Worm (Caenorhabditis elegans): ENCODE results near the gene C31G12.3.

DNA sequence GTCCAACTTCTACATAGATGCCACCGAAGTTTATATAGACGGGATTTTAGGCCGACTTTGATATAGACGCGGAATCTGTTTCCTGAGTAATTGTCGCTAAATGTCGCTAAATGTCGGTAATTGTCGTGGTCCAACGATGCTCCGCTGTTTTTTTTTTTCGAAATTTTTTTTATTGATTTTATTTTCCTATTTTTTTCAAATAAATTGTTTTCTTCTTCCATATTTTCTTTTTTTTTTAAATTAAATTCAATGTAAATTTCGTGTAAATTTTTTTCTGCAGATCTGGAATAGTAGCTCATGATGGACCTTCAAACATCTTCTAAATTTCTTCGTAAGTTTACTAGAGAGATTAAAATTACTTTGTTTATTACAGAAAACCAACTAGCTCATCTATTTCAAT is at the start of gene C31G12.3:
- no peak for TF ChIP-seq hmbx-1 (tag; optimal IDR thresholded peaks at IDR 0.05)
- no peak for TF ChIP-seq tbx-11 (GFP tag; IDR thresholded peaks at IDR 0.05)
- no peak for TF ChIP-seq ets-7 (tag; optimal IDR thresholded peaks at IDR 0.05)
- no peak for TF ChIP-seq ama-1 (optimal IDR thresholded peaks at IDR 0.05)
- no peak for TF ChIP-seq pes-1 (GFP tag; IDR thresholded peaks at IDR 0.05)
- no peak for TF ChIP-seq sea-1 (GFP tag; conservative IDR thresholded peaks at IDR 0.05)
- no peak for TF ChIP-seq ceh-13 (GFP tag; optimal IDR thresholded peaks at IDR 0.05)
- no peak for TF ChIP-seq scrt-1 (GFP tag; IDR thresholded peaks at IDR 0.05)
- TF ChIP-seq B0310.2 (tag; optimal IDR thresholded peaks at IDR 0.05), result no peak
- no peak for TF ChIP-seq tbx-37 (GFP tag; conservative IDR thresholded peaks at IDR 0.05)
- no peak for TF ChIP-seq hnd-1 (tag; optimal IDR thresholded peaks at IDR 0.05)
- no peak for TF ChIP-seq tra-4 (tag; optimal IDR thresholded peaks at IDR 0.05)

Measured in whole organism, early embryonic.